Fruit fly (Drosophila melanogaster) whole organism, embryonic: Measurements from ENCODE around the gene CG9372.

Experiments
- Blimp-1 ChIP-seq: fragments of 200-800 bp; sonication (Bioruptor generic); optimal IDR thresholded peaks from 3 replicates; lab custom pipeline; 2018; ENCODE audit warnings: missing biosample characterization, missing genetic modification characterization, mild to moderate bottlenecking, moderate library complexity, missing genetic modification reagents
- CG10274 ChIP-seq: fragments of 200-800 bp; sonication (Bioruptor generic); optimal IDR thresholded peaks from 3 replicates; lab custom pipeline; 2017; ENCODE audit warnings: missing biosample characterization, mild to moderate bottlenecking, missing genetic modification characterization
- CG10431 ChIP-seq: fragments of 200-800 bp; sonication (Bioruptor generic); optimal IDR thresholded peaks from 3 replicates; lab custom pipeline; 2018; ENCODE audit warnings: missing biosample characterization, mild to moderate bottlenecking, missing genetic modification characterization
- CG10462 ChIP-seq: fragments of 200-800 bp; sonication (Bioruptor generic); optimal IDR thresholded peaks from 2 replicates; lab custom pipeline; 2016; ENCODE audit warnings: missing biosample characterization, missing genetic modification characterization
- CG10654 ChIP-seq: fragments of 200-800 bp; sonication (Bioruptor generic); optimal IDR thresholded peaks from 2 replicates; lab custom pipeline; 2016; ENCODE audit warnings: missing biosample characterization, missing genetic modification characterization
- CG11695 ChIP-seq: fragments of 200-800 bp; sonication (Bioruptor generic); IDR thresholded peaks from 3 replicates; pipeline ENCODE4 v1.3.6; 2022; ENCODE audit warnings: missing biosample characterization, missing genetic modification characterization
- CG11723 ChIP-seq: fragments of 200-800 bp; sonication (Bioruptor generic); optimal IDR thresholded peaks from 2 replicates; lab custom pipeline; 2017; ENCODE audit warnings: missing biosample characterization, mild to moderate bottlenecking, missing genetic modification characterization
- CG13424 ChIP-seq: fragments of 200-800 bp; sonication (Bioruptor generic); optimal IDR thresholded peaks from 2 replicates; lab custom pipeline; 2019; ENCODE audit warnings: missing biosample characterization, mild to moderate bottlenecking, missing genetic modification characterization, moderate library complexity
- CG13775 ChIP-seq: fragments of 200-800 bp; sonication (Bioruptor generic); optimal IDR thresholded peaks from 3 replicates; lab custom pipeline; 2017; ENCODE audit warnings: missing biosample characterization, mild to moderate bottlenecking, missing genetic modification characterization
- CG1529 ChIP-seq: fragments of 200-800 bp; sonication (Bioruptor generic); optimal IDR thresholded peaks from 3 replicates; lab custom pipeline; 2018; ENCODE audit warnings: missing biosample characterization, missing genetic modification characterization
- CG15696 ChIP-seq: fragments of 200-800 bp; sonication (Bioruptor generic); optimal IDR thresholded peaks from 2 replicates; lab custom pipeline; 2019; ENCODE audit warnings: missing biosample characterization, mild to moderate bottlenecking, missing genetic modification characterization, moderate library complexity
- CG1603 ChIP-seq: fragments of 200-800 bp; sonication (Bioruptor generic); optimal IDR thresholded peaks from 2 replicates; lab custom pipeline; 2019; ENCODE audit warnings: missing biosample characterization, mild to moderate bottlenecking, missing genetic modification characterization, moderate library complexity
- CG17359 ChIP-seq: fragments of 200-800 bp; sonication (Bioruptor generic); optimal IDR thresholded peaks from 3 replicates; lab custom pipeline; 2018; ENCODE audit warnings: missing biosample characterization, mild to moderate bottlenecking, missing genetic modification characterization, moderate library complexity
- CG17912 ChIP-seq: fragments of 200-800 bp; sonication (Bioruptor generic); optimal IDR thresholded peaks from 2 replicates; lab custom pipeline; 2018; ENCODE audit warnings: missing biosample characterization, mild to moderate bottlenecking, missing genetic modification characterization
- CG18619 ChIP-seq: fragments of 200-800 bp; sonication (Bioruptor generic); optimal IDR thresholded peaks from 3 replicates; lab custom pipeline; 2017; ENCODE audit warnings: missing biosample characterization, mild to moderate bottlenecking, missing genetic modification characterization
- CG2202 ChIP-seq: fragments of 200-800 bp; sonication (Bioruptor generic); optimal IDR thresholded peaks from 2 replicates; lab custom pipeline; 2018; ENCODE audit warnings: missing biosample characterization, mild to moderate bottlenecking, missing genetic modification characterization
- CG2875 ChIP-seq: fragments of 200-800 bp; sonication (Bioruptor generic); optimal IDR thresholded peaks from 2 replicates; lab custom pipeline; 2017; ENCODE audit warnings: missing biosample characterization, mild to moderate bottlenecking, missing genetic modification characterization, missing genetic modification reagents
- CG31388 ChIP-seq: fragments of 200-800 bp; sonication (Bioruptor generic); optimal IDR thresholded peaks from 2 replicates; lab custom pipeline; 2016; ENCODE audit warnings: missing biosample characterization, missing genetic modification characterization
- CG3838 ChIP-seq: fragments of 200-800 bp; sonication (Bioruptor generic); optimal IDR thresholded peaks from 3 replicates; lab custom pipeline; 2016; ENCODE audit warnings: missing biosample characterization, missing genetic modification characterization
- CG6254 ChIP-seq: fragments of 200-800 bp; sonication (Bioruptor generic); optimal IDR thresholded peaks from 3 replicates; lab custom pipeline; 2017; ENCODE audit warnings: mild to moderate bottlenecking, missing biosample characterization, missing genetic modification reagents, missing genetic modification characterization
- CG6813 ChIP-seq: fragments of 200-800 bp; sonication (Bioruptor generic); optimal IDR thresholded peaks from 2 replicates; lab custom pipeline; 2017; ENCODE audit warnings: missing biosample characterization, missing genetic modification characterization, mild to moderate bottlenecking, moderate library complexity, missing genetic modification reagents
- CG7556 ChIP-seq: fragments of 200-800 bp; sonication (Bioruptor generic); optimal IDR thresholded peaks from 2 replicates; lab custom pipeline; 2017; ENCODE audit warnings: missing biosample characterization, mild to moderate bottlenecking, missing genetic modification characterization
- CG7745 ChIP-seq: fragments of 200-800 bp; sonication (Bioruptor generic); optimal IDR thresholded peaks from 2 replicates; lab custom pipeline; 2018; ENCODE audit warnings: missing biosample characterization, mild to moderate bottlenecking, missing genetic modification characterization, moderate library complexity
- CG7839 ChIP-seq: fragments of 200-800 bp; sonication (Bioruptor generic); optimal IDR thresholded peaks from 3 replicates; lab custom pipeline; 2018; ENCODE audit warnings: missing biosample characterization, mild to moderate bottlenecking, missing genetic modification characterization, moderate library complexity
- CG8281 ChIP-seq: fragments of 200-800 bp; sonication (Bioruptor generic); optimal IDR thresholded peaks from 2 replicates; lab custom pipeline; 2018; ENCODE audit warnings: missing biosample characterization, mild to moderate bottlenecking, missing genetic modification characterization, moderate library complexity
- CG8359 ChIP-seq: fragments of 200-800 bp; sonication (Bioruptor generic); optimal IDR thresholded peaks from 2 replicates; lab custom pipeline; 2017; ENCODE audit warnings: missing biosample characterization, mild to moderate bottlenecking, missing genetic modification characterization, borderline replicate concordance
- CG8924 ChIP-seq: fragments of 200-800 bp; optimal IDR thresholded peaks from 3 replicates; lab custom pipeline; 2019; ENCODE audit warnings: missing biosample characterization, mild to moderate bottlenecking, missing genetic modification characterization, moderate library complexity
- CG8944 ChIP-seq: fragments of 200-800 bp; sonication (Bioruptor generic); optimal IDR thresholded peaks from 3 replicates; lab custom pipeline; 2016; ENCODE audit warnings: missing biosample characterization, missing genetic modification characterization
- Drgx ChIP-seq: fragments of 200-800 bp; sonication (Bioruptor generic); IDR thresholded peaks from 2 replicates; pipeline ENCODE4 v1.3.6; 2022; ENCODE audit warnings: missing biosample characterization, missing genetic modification characterization
- Elba2 ChIP-seq: fragments of 200-800 bp; sonication (Bioruptor generic); optimal IDR thresholded peaks from 3 replicates; lab custom pipeline; 2016; ENCODE audit warnings: missing biosample characterization, missing genetic modification characterization
- H15 ChIP-seq: fragments of 200-800 bp; sonication (Bioruptor generic); IDR thresholded peaks from 3 replicates; pipeline ENCODE4 v1.3.6; 2022; ENCODE audit warnings: missing biosample characterization, missing genetic modification characterization
- HLH54F ChIP-seq: fragments of 200-800 bp; sonication (Bioruptor generic); optimal IDR thresholded peaks from 3 replicates; lab custom pipeline; 2016; ENCODE audit warnings: missing biosample characterization, missing genetic modification characterization
- HLHmδ ChIP-seq: fragments of 200-800 bp; sonication (Bioruptor generic); optimal IDR thresholded peaks from 2 replicates; lab custom pipeline; 2018; ENCODE audit warnings: missing biosample characterization, mild to moderate bottlenecking, missing genetic modification characterization, moderate library complexity
- Hmr ChIP-seq: fragments of 200-800 bp; sonication (Bioruptor generic); optimal IDR thresholded peaks from 3 replicates; lab custom pipeline; 2017; ENCODE audit warnings: mild to moderate bottlenecking, missing biosample characterization, missing genetic modification reagents, missing genetic modification characterization
- Mad ChIP-seq: fragments of 200-800 bp; sonication (Bioruptor generic); optimal IDR thresholded peaks from 2 replicates; lab custom pipeline; 2016; ENCODE audit warnings: missing biosample characterization, missing genetic modification characterization
- Trl ChIP-seq, 3 experiments: fragments of >200 bp in 2 of 3; fragments of 200-800 bp in 1 of 3; sonication (Bioruptor generic) in 1 of 3; optimal IDR thresholded peaks; 2 replicates in 1 of 3; 3 replicates in 2 of 3; lab custom pipeline; 2016 to 2017; ENCODE audit warnings: missing biosample characterization in 1 of 3, missing genetic modification characterization in 1 of 3
- Vsx1 ChIP-seq: fragments of 200-800 bp; sonication (Bioruptor generic); optimal IDR thresholded peaks from 2 replicates; lab custom pipeline; 2017; ENCODE audit warnings: missing biosample characterization, mild to moderate bottlenecking, missing genetic modification characterization, missing genetic modification reagents
- ara ChIP-seq: fragments of 200-800 bp; sonication (Bioruptor generic); IDR thresholded peaks from 2 replicates; pipeline ENCODE4 v1.3.6; 2022; ENCODE audit warnings: missing biosample characterization, missing genetic modification characterization
- bsh ChIP-seq, 2 experiments: fragments of 200-800 bp; sonication (Bioruptor generic); optimal IDR thresholded peaks; 2 replicates each; lab custom pipeline; 2017 to 2018; ENCODE audit warnings: mild to moderate bottlenecking in 2 of 2, missing biosample characterization in 2 of 2, missing genetic modification characterization in 2 of 2, moderate library complexity in 1 of 2
- cg ChIP-seq: fragments of 200-800 bp; sonication (Bioruptor generic); optimal IDR thresholded peaks from 3 replicates; lab custom pipeline; 2019; ENCODE audit warnings: missing biosample characterization, mild to moderate bottlenecking, missing genetic modification characterization, moderate library complexity
- chinmo ChIP-seq: fragments of 200-800 bp; sonication (Bioruptor generic); IDR thresholded peaks from 4 replicates; pipeline ENCODE4 v1.3.6; 2022; ENCODE audit warnings: missing biosample characterization, missing genetic modification characterization; ENCODE audit not compliant: partially characterized antibody
- chm ChIP-seq: fragments of 200-800 bp; sonication (Bioruptor generic); IDR thresholded peaks from 2 replicates; pipeline ENCODE4 v1.3.6; 2022; ENCODE audit warnings: missing biosample characterization, missing genetic modification characterization
- ci ChIP-seq: fragments of 200-800 bp; sonication (Bioruptor generic); IDR thresholded peaks from 3 replicates; pipeline ENCODE4 v1.3.6; 2022; ENCODE audit warnings: missing biosample characterization, missing genetic modification characterization
- emc ChIP-seq: fragments of 200-800 bp; sonication (Bioruptor generic); optimal IDR thresholded peaks from 2 replicates; lab custom pipeline; 2016; ENCODE audit warnings: missing biosample characterization, missing genetic modification characterization
- fd3F ChIP-seq: fragments of 200-800 bp; sonication (Bioruptor generic); optimal IDR thresholded peaks from 2 replicates; lab custom pipeline; 2018; ENCODE audit warnings: missing biosample characterization, mild to moderate bottlenecking, missing genetic modification characterization, moderate library complexity
- fd64A ChIP-seq: fragments of 200-800 bp; sonication (Bioruptor generic); optimal IDR thresholded peaks from 3 replicates; lab custom pipeline; 2018; ENCODE audit warnings: missing biosample characterization, mild to moderate bottlenecking, missing genetic modification characterization
- grau ChIP-seq: fragments of 200-800 bp; optimal IDR thresholded peaks from 3 replicates; lab custom pipeline; 2019; ENCODE audit warnings: missing biosample characterization, mild to moderate bottlenecking, missing genetic modification characterization, moderate library complexity
- gsb-n ChIP-seq: fragments of 200-800 bp; sonication (Bioruptor generic); optimal IDR thresholded peaks from 3 replicates; lab custom pipeline; 2018; ENCODE audit warnings: missing biosample characterization, mild to moderate bottlenecking, missing genetic modification characterization
- tap ChIP-seq: fragments of 200-800 bp; optimal IDR thresholded peaks from 3 replicates; lab custom pipeline; 2019; ENCODE audit warnings: missing biosample characterization, mild to moderate bottlenecking, missing genetic modification characterization, moderate library complexity

The CG9372 gene

dm6 chr3L:19575650-19576049, 30.4 kb upstream of the CG9372 start (continued):
- no peak for TF ChIP-seq Trl (optimal IDR thresholded peaks at IDR 0.05; lab: Kevin White, UChicago)
- peak; percentile 2 for TF ChIP-seq Trl (GFP tag; optimal IDR thresholded peaks at IDR 0.05; lab: Kevin White, UChicago)
- peak; percentile 71; the same call in 2 of the 3 replicates for TF ChIP-seq ci (GFP tag; lab: Robert Waterston, UW)
- peak; percentile 61 for TF ChIP-seq HLHmδ (GFP tag; lab: Kevin White, UChicago)
- TF ChIP-seq emc (GFP tag; lab: Kevin White, UChicago), result no peak
- peak; percentile 40 for TF ChIP-seq CG3838 (GFP tag; lab: Kevin White, UChicago)
- peak; percentile 36 for TF ChIP-seq CG17359 (tag; lab: Kevin White, UChicago)
- peak; percentile 9 for TF ChIP-seq CG7556 (GFP tag; lab: Kevin White, UChicago)
- peak; percentile 62 for TF ChIP-seq CG6813 (GFP tag; lab: Kevin White, UChicago)
- TF ChIP-seq chm (GFP tag; lab: Robert Waterston, UW), result peak; percentile 13; the same call in 1 of the 2 replicates
- TF ChIP-seq H15 (GFP tag; lab: Robert Waterston, UW), result peak; percentile 50; the same call in 2 of the 3 replicates
- TF ChIP-seq CG2202 (tag; lab: Kevin White, UChicago), result peak; percentile 45
- TF ChIP-seq Drgx (GFP tag; lab: Robert Waterston, UW), result no peak
- TF ChIP-seq CG1529 (GFP tag; lab: Kevin White, UChicago), result peak; percentile 59
- peak; percentile 32 for TF ChIP-seq CG17912 (GFP tag; lab: Kevin White, UChicago)
- TF ChIP-seq CG13424 (tag; lab: Kevin White, UChicago), result peak; percentile 49
- peak; percentile 24 for TF ChIP-seq CG18619 (GFP tag; lab: Kevin White, UChicago)
- TF ChIP-seq grau (tag; lab: Kevin White, UChicago), result peak; percentile 5
- TF ChIP-seq CG31388, result no peak
- peak; percentile 63 for TF ChIP-seq CG7745
- TF ChIP-seq CG8359 (GFP tag; lab: Kevin White, UChicago), result peak; percentile 31
- TF ChIP-seq CG8924 (tag; lab: Kevin White, UChicago), result peak; percentile 21
- no peak for TF ChIP-seq CG8944
- 0 out of 4 replicates have a peak, but pooled peaks have one; percentile 59 for TF ChIP-seq chinmo
- TF ChIP-seq CG10654, result peak; percentile 8
- TF ChIP-seq CG10462 (GFP tag; lab: Kevin White, UChicago), result no peak
- peak; percentile 47 for TF ChIP-seq CG10431 (GFP tag; lab: Kevin White, UChicago)
- TF ChIP-seq Vsx1 (GFP tag; lab: Kevin White, UChicago), result peak; percentile 21
- peak; percentile 42; the same call in 1 of the 2 replicates for TF ChIP-seq ara (GFP tag; lab: Robert Waterston, UW)
- peak; percentile 18 for TF ChIP-seq HLH54F
- peak; percentile 22 for TF ChIP-seq Mad (GFP tag; lab: Kevin White, UChicago)
- peak; percentile 40 for TF ChIP-seq cg (GFP tag; lab: Kevin White, UChicago)
- 0 out of 3 replicates have a peak, but pooled peaks have one; percentile 38 for TF ChIP-seq CG11695
- TF ChIP-seq CG7839 (tag; lab: Kevin White, UChicago), result peak; percentile 0
- TF ChIP-seq CG11723 (GFP tag; lab: Kevin White, UChicago), result peak; percentile 44
- TF ChIP-seq Elba2 (GFP tag; lab: Kevin White, UChicago), result no peak
- TF ChIP-seq Hmr (GFP tag; lab: Kevin White, UChicago), result peak; percentile 34
- TF ChIP-seq tap (tag; lab: Kevin White, UChicago), result peak; percentile 39
- TF ChIP-seq fd3F (GFP tag; lab: Kevin White, UChicago), result no peak
- TF ChIP-seq fd64A (GFP tag; lab: Kevin White, UChicago), result peak; percentile 86
- TF ChIP-seq Blimp-1, result peak; percentile 39
- peak; percentile 77 for TF ChIP-seq gsb-n (tag; lab: Kevin White, UChicago)
- TF ChIP-seq bsh (GFP tag; optimal IDR thresholded peaks at IDR 0.05; lab: Kevin White, UChicago), result peak in 1 of 2 experiments; percentile 59
- TF ChIP-seq CG15696, result peak; percentile 42
- TF ChIP-seq CG1603, result peak; percentile 73
- TF ChIP-seq CG10274, result no peak
- TF ChIP-seq CG13775 (GFP tag; lab: Kevin White, UChicago), result no peak
- TF ChIP-seq CG8281 (tag; lab: Kevin White, UChicago), result peak; percentile 42
- peak; percentile 41 for TF ChIP-seq CG6254 (GFP tag; lab: Kevin White, UChicago)
- TF ChIP-seq CG2875 (GFP tag; lab: Kevin White, UChicago), result peak; percentile 79
